Worm (Caenorhabditis elegans) whole organism, young adult: ENCODE results near the gene F26G1.3.

ENCODE experiments used
- F49E8.2 ChIP-seq: sonication (generic microtip); optimal IDR thresholded peaks from 3 replicates; lab custom pipeline; 2017; ENCODE audit warnings: missing genetic modification characterization, mild to moderate bottlenecking, missing compliant biosample characterization, antibody characterized with exemption, moderate library complexity; ENCODE audit not compliant: insufficient read depth
- F55B11.4 ChIP-seq: sonication (generic microtip); optimal IDR thresholded peaks from 2 replicates; lab custom pipeline; 2016; ENCODE audit warnings: missing compliant biosample characterization, missing genetic modification characterization, borderline replicate concordance; ENCODE audit not compliant: insufficient read depth
- Y53G8AR.9 ChIP-seq: fragments of 200-800 bp; sonication (Bioruptor generic); conservative IDR thresholded peaks from 2 replicates; pipeline ENCODE4 v1.3.6; 2022; ENCODE audit warnings: missing genetic modification reagents, missing genetic modification characterization, missing compliant biosample characterization
- Y56A3A.18 ChIP-seq: fragments of 200-800 bp; sonication (Bioruptor generic); IDR thresholded peaks from 2 replicates; pipeline ENCODE4 v1.3.6; 2022; ENCODE audit warnings: missing genetic modification reagents, missing genetic modification characterization, missing compliant biosample characterization
- ccch-3 ChIP-seq: fragments of 200-800 bp; sonication (Bioruptor generic); optimal IDR thresholded peaks from 2 replicates; lab custom pipeline; 2018; ENCODE audit warnings: mild to moderate bottlenecking, missing genetic modification characterization, missing compliant biosample characterization
- cebp-1 ChIP-seq, 2 experiments: fragments of 200-800 bp in 1 of 2; sonication (Bioruptor generic) in 1 of 2; sonication (generic microtip) in 1 of 2; IDR thresholded peaks in 1 of 2; optimal IDR thresholded peaks in 1 of 2; 2 replicates each; pipeline versions ENCODE4 v1.3.6 to Lab custom; 2017 to 2022; ENCODE audit warnings: missing compliant biosample characterization in 2 of 2, missing genetic modification characterization in 2 of 2, mild to moderate bottlenecking in 1 of 2, missing genetic modification reagents in 1 of 2, moderate library complexity in 1 of 2
- ceh-79 ChIP-seq: sonication (generic microtip); optimal IDR thresholded peaks from 2 replicates; lab custom pipeline; 2017; ENCODE audit warnings: mild to moderate bottlenecking, missing genetic modification characterization, missing compliant biosample characterization
- ets-4 ChIP-seq: fragments of 200-800 bp; sonication (Bioruptor generic); optimal IDR thresholded peaks from 2 replicates; lab custom pipeline; 2018; ENCODE audit warnings: mild to moderate bottlenecking, missing genetic modification characterization, missing compliant biosample characterization
- him-1 ChIP-seq: sonication (generic microtip); optimal IDR thresholded peaks from 2 replicates; lab custom pipeline; 2016; ENCODE audit warnings: missing genotype, missing genetic modification reagents, missing genetic modification characterization, missing compliant biosample characterization
- hsf-1 ChIP-seq: fragments of 200-800 bp; sonication (Bioruptor generic); IDR thresholded peaks from 2 replicates; pipeline ENCODE4 v1.3.6; 2022; ENCODE audit warnings: missing genetic modification reagents, missing genetic modification characterization, missing compliant biosample characterization
- let-526 ChIP-seq: fragments of 200-800 bp; sonication (Bioruptor generic); IDR thresholded peaks from 2 replicates; pipeline ENCODE4 v1.3.6; 2022; ENCODE audit warnings: missing genetic modification reagents, missing genetic modification characterization, missing compliant biosample characterization
- lin-26 ChIP-seq: fragments of 200-800 bp; sonication (Bioruptor generic); IDR thresholded peaks from 2 replicates; pipeline ENCODE4 v1.3.6; 2022; ENCODE audit warnings: missing genetic modification reagents, missing genetic modification characterization, missing compliant biosample characterization
- lin-40 ChIP-seq: sonication (generic microtip); optimal IDR thresholded peaks from 2 replicates; lab custom pipeline; 2016; ENCODE audit warnings: missing genetic modification characterization, mild to moderate bottlenecking, missing compliant biosample characterization, missing genotype, missing genetic modification reagents
- lin-54 ChIP-seq: fragments of 200-800 bp; sonication (Bioruptor generic); optimal IDR thresholded peaks from 2 replicates; lab custom pipeline; 2018; ENCODE audit warnings: mild to moderate bottlenecking, missing genetic modification characterization, missing compliant biosample characterization
- lir-1 ChIP-seq: fragments of 200-800 bp; sonication (Bioruptor generic); conservative IDR thresholded peaks from 2 replicates; pipeline ENCODE4 v1.3.6; 2022; ENCODE audit warnings: missing genetic modification reagents, missing genetic modification characterization, missing compliant biosample characterization
- lsl-1 ChIP-seq: fragments of 200-800 bp; sonication (Bioruptor generic); optimal IDR thresholded peaks from 2 replicates; lab custom pipeline; 2018; ENCODE audit warnings: mild to moderate bottlenecking, missing genetic modification characterization, moderate library complexity, missing compliant biosample characterization
- lsy-27 ChIP-seq: sonication (generic microtip); optimal IDR thresholded peaks from 2 replicates; lab custom pipeline; 2017; ENCODE audit warnings: missing genetic modification characterization, mild to moderate bottlenecking, missing compliant biosample characterization, antibody characterized with exemption, missing genotype, borderline replicate concordance; ENCODE audit not compliant: insufficient read depth
- madf-8 ChIP-seq: fragments of 200-800 bp; sonication (Bioruptor generic); conservative IDR thresholded peaks from 2 replicates; pipeline ENCODE4 v1.3.6; 2022; ENCODE audit warnings: missing genetic modification reagents, missing genetic modification characterization, missing compliant biosample characterization
- rcor-1 ChIP-seq: fragments of 200-800 bp; sonication (Bioruptor generic); IDR thresholded peaks from 2 replicates; pipeline ENCODE4 v1.3.6; 2022; ENCODE audit warnings: missing genetic modification reagents, missing genetic modification characterization, missing compliant biosample characterization
- rec-8 ChIP-seq, 2 experiments: sonication (generic microtip); optimal IDR thresholded peaks; 2 replicates each; lab custom pipeline; 2016; ENCODE audit warnings: mild to moderate bottlenecking in 2 of 2, missing genetic modification characterization in 2 of 2, missing genetic modification reagents in 2 of 2, missing genotype in 2 of 2, missing biosample characterization in 1 of 2, missing compliant biosample characterization in 1 of 2, moderate library complexity in 1 of 2
- snpc-1.3 ChIP-seq: sonication (generic microtip); optimal IDR thresholded peaks from 2 replicates; lab custom pipeline; 2017; ENCODE audit warnings: missing genetic modification characterization, mild to moderate bottlenecking, missing compliant biosample characterization, antibody characterized with exemption, moderate library complexity, missing genotype, missing genetic modification reagents; ENCODE audit not compliant: insufficient read depth
- snpc-3.4 ChIP-seq: sonication (generic microtip); optimal IDR thresholded peaks from 2 replicates; lab custom pipeline; 2017; ENCODE audit warnings: missing genetic modification characterization, mild to moderate bottlenecking, missing compliant biosample characterization, antibody characterized with exemption, moderate library complexity, missing genotype, missing genetic modification reagents
- somi-1 ChIP-seq: fragments of 200-800 bp; sonication (Bioruptor generic); optimal IDR thresholded peaks from 2 replicates; lab custom pipeline; 2018; ENCODE audit warnings: mild to moderate bottlenecking, missing genetic modification characterization, missing compliant biosample characterization
- tbp1 ChIP-seq: fragments of 200-800 bp; sonication (Bioruptor generic); optimal IDR thresholded peaks from 2 replicates; lab custom pipeline; 2018; ENCODE audit warnings: mild to moderate bottlenecking, missing genetic modification characterization, missing compliant biosample characterization
- zfh-2 ChIP-seq: fragments of 200-800 bp; sonication (Bioruptor generic); conservative IDR thresholded peaks from 2 replicates; pipeline ENCODE4 v1.3.6; 2022; ENCODE audit warnings: missing genetic modification reagents, missing genetic modification characterization, missing compliant biosample characterization
- ztf-18 ChIP-seq: sonication (generic microtip); optimal IDR thresholded peaks from 2 replicates; lab custom pipeline; 2016; ENCODE audit warnings: missing genotype, mild to moderate bottlenecking, missing genetic modification characterization, missing compliant biosample characterization
- ztf-25 ChIP-seq: fragments of 200-800 bp; sonication (Bioruptor generic); IDR thresholded peaks from 2 replicates; pipeline ENCODE4 v1.3.6; 2022; ENCODE audit warnings: missing genetic modification reagents, missing genetic modification characterization, missing compliant biosample characterization
- ztf-26 ChIP-seq: sonication (generic microtip); optimal IDR thresholded peaks from 2 replicates; lab custom pipeline; 2017; ENCODE audit warnings: missing genetic modification characterization, missing compliant biosample characterization
- ztf-3 ChIP-seq: fragments of 200-800 bp; sonication (Bioruptor generic); optimal IDR thresholded peaks from 2 replicates; lab custom pipeline; 2018; ENCODE audit warnings: mild to moderate bottlenecking, missing genetic modification characterization, missing compliant biosample characterization

Gene F26G1.3

ce11 chrII:4741527-4742187, 16.9 kb upstream of the F26G1.3 start, which contains the start of gene acs-11 (continued):
- TF ChIP-seq ceh-79 (tag; lab: Kevin White, UChicago) (no peak), ccch-3 (GFP tag; lab: Kevin White, UChicago) (no peak), rec-8 (tag; optimal IDR thresholded peaks at IDR 0.05; lab: Kevin White, UChicago) (no peak), lir-1 (GFP tag; lab: Robert Waterston, UW) (no peak), snpc-3.4 (no peak), Y56A3A.18 (GFP tag; lab: Robert Waterston, UW) (0 out of 2 replicates have a peak, but pooled peaks have one; percentile 43)
- TF ChIP-seq, all 124 proteins: peak for 6

DNA sequence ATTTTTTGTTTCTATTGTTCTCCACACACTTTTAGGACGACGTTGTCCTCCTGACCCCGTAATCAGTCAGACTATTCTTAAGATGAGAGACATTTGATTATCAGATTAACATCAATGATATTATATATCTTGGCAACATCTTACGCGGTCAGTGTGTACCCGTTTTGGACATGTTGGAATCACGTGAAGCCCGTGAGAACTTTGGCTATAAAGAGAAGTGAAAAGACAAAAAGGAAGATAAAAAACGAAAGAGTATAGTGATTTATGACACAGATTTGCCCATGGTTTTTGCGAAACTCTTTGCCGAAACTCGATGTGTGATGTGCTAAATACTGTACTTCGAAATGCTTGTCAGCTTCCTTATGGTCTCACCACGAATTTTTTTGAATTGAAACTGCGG, 13.3 kb upstream of the F26G1.3 start:
- TF ChIP-seq lin-40 (tag; lab: Kevin White, UChicago) (peak; percentile 43), madf-8 (GFP tag; lab: Robert Waterston, UW) (no peak), lir-1 (GFP tag; lab: Robert Waterston, UW) (no peak), ztf-18 (tag; lab: Kevin White, UChicago) (no peak), snpc-1.3 (tag; lab: Kevin White, UChicago) (no peak), zfh-2 (GFP tag; lab: Robert Waterston, UW) (no peak), ztf-26 (peak; percentile 76), Y53G8AR.9 (GFP tag; lab: Robert Waterston, UW) (0 out of 2 replicates have a peak, but pooled peaks have one; percentile 45), lin-54 (GFP tag; lab: Kevin White, UChicago) (peak; percentile 13), tbp1 (GFP tag; lab: Kevin White, UChicago) (peak; percentile 28), cebp-1 (GFP tag; IDR thresholded peaks at IDR 0.05; lab: Robert Waterston, UW) (no peak), cebp-1 (tag; optimal IDR thresholded peaks at IDR 0.05; lab: Kevin White, UChicago) (peak; percentile 31)

DNA sequence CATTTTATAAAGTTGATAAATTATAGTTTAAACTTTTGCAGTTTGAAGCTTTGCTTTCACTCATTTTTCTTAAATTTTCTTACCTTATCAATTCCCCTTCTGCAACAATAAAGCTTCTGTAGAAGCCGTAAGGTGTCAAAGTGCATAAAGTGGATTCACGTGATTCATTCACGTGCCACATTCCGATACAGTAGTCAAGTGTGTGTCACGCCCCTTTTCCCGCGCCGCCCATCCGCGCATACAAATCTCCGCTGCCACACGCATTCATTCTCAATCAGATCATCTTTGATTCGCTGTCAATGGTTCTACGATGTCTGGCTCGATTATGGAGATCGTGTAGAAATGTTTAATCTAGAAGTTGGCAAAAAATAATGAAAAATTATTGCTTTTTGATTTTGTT, 11.5 kb upstream of the F26G1.3 start:
- no peak for TF ChIP-seq him-1 (tag; lab: Kevin White, UChicago)
- no peak for TF ChIP-seq ztf-3 (GFP tag; lab: Kevin White, UChicago)
- no peak for TF ChIP-seq rcor-1
- no peak for TF ChIP-seq ztf-25 (GFP tag; lab: Robert Waterston, UW)
- TF ChIP-seq F55B11.4 (tag; lab: Kevin White, UChicago), result no peak
- no peak for TF ChIP-seq ets-4
- no peak for TF ChIP-seq let-526 (GFP tag; lab: Robert Waterston, UW)

DNA sequence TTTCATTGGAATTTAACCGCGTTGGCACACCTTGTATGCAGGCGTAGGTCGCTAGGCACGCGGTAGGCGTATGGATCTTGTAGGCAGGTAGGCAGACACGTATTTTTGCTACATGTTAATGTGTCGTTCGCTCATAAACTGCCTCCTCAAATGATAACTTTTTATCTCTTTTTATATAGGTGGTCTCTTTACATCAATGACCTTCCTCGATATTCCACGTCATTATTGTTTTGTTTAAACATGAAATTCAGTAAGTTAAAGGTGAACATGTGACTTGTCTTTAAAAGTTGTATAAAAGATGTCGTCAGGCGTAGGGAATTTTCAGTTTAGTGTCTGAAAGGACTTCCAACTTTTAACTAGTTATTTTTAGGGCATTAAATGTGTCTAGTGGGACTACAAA, 10.9 kb upstream of the F26G1.3 start:
- TF ChIP-seq lsy-27 (tag; lab: Kevin White, UChicago) (no peak), lsl-1 (no peak), F49E8.2 (tag; lab: Kevin White, UChicago) (no peak)

- TF ChIP-seq lin-26 (no peak), somi-1 (GFP tag; lab: Kevin White, UChicago) (peak; percentile 35), ztf-26 (peak; percentile 55), lin-40 (tag; lab: Kevin White, UChicago) (peak; percentile 22), hsf-1 (peak; percentile 77)
- TF ChIP-seq, all 124 proteins: peak for 4
These were observed 10.2 kb upstream of the F26G1.3 start for ce11 chrII:4748374-4748773.
